Fruit fly (Drosophila melanogaster) whole organism, embryonic: Measurements from ENCODE around the gene mRpL19.

ENCODE experiments used
- Awh ChIP-seq: fragments of 200-800 bp; sonication (Bioruptor generic); IDR thresholded peaks from 2 replicates; pipeline ENCODE4, ENCODE4 v1.3.6; 2022; ENCODE audit warnings: missing biosample characterization, missing genetic modification characterization
- CG10209 ChIP-seq: fragments of 200-800 bp; sonication (Bioruptor generic); optimal IDR thresholded peaks from 3 replicates; lab custom pipeline; 2017; ENCODE audit warnings: missing biosample characterization, mild to moderate bottlenecking, missing genetic modification characterization, missing genetic modification reagents
- CG11504 ChIP-seq: fragments of 200-800 bp; sonication (Bioruptor generic); optimal IDR thresholded peaks from 3 replicates; lab custom pipeline; 2019; ENCODE audit warnings: missing biosample characterization, mild to moderate bottlenecking, missing genetic modification characterization, moderate library complexity
- CG11696 ChIP-seq: fragments of 200-800 bp; sonication (Bioruptor generic); IDR thresholded peaks from 2 replicates; pipeline ENCODE4 v1.3.6; 2022; ENCODE audit warnings: missing biosample characterization, missing genetic modification characterization
- CG12155 ChIP-seq: fragments of 200-800 bp; sonication (Bioruptor generic); optimal IDR thresholded peaks from 3 replicates; lab custom pipeline; 2016; ENCODE audit warnings: missing biosample characterization, missing genetic modification characterization
- CG12391 ChIP-seq: fragments of 200-800 bp; sonication (Bioruptor generic); optimal IDR thresholded peaks from 3 replicates; lab custom pipeline; 2018; ENCODE audit warnings: missing biosample characterization, mild to moderate bottlenecking, missing genetic modification characterization, moderate library complexity
- CG12769 ChIP-seq: fragments of 200-800 bp; sonication (Bioruptor generic); optimal IDR thresholded peaks from 2 replicates; lab custom pipeline; 2019; ENCODE audit warnings: missing biosample characterization, mild to moderate bottlenecking, missing genetic modification characterization, moderate library complexity
- CG12942 ChIP-seq: fragments of 200-800 bp; sonication (Bioruptor generic); optimal IDR thresholded peaks from 3 replicates; lab custom pipeline; 2016; ENCODE audit warnings: missing biosample characterization, missing genetic modification characterization
- CG15601 ChIP-seq: fragments of 200-800 bp; sonication (Bioruptor generic); optimal IDR thresholded peaks from 3 replicates; lab custom pipeline; 2019; ENCODE audit warnings: missing biosample characterization, mild to moderate bottlenecking, missing genetic modification characterization, moderate library complexity
- CG17361 ChIP-seq: fragments of 200-800 bp; sonication (Bioruptor generic); IDR thresholded peaks from 3 replicates; pipeline ENCODE4 v1.3.6; 2022; ENCODE audit warnings: missing biosample characterization, missing genetic modification characterization
- CG17612 ChIP-seq: fragments of 200-800 bp; sonication (Bioruptor generic); IDR thresholded peaks from 2 replicates; pipeline ENCODE4 v1.3.6; 2022; ENCODE audit warnings: missing biosample characterization, missing genetic modification characterization
- CG17912 ChIP-seq: fragments of 200-800 bp; sonication (Bioruptor generic); optimal IDR thresholded peaks from 2 replicates; lab custom pipeline; 2018; ENCODE audit warnings: missing biosample characterization, mild to moderate bottlenecking, missing genetic modification characterization
- CG18476 ChIP-seq: fragments of 200-800 bp; sonication (Bioruptor generic); optimal IDR thresholded peaks from 2 replicates; lab custom pipeline; 2016; ENCODE audit warnings: missing biosample characterization, mild to moderate bottlenecking, missing genetic modification characterization
- CG18599 ChIP-seq: fragments of 200-800 bp; sonication (Bioruptor generic); optimal IDR thresholded peaks from 3 replicates; lab custom pipeline; 2017; ENCODE audit warnings: missing biosample characterization, missing genetic modification characterization, mild to moderate bottlenecking, moderate library complexity, missing genetic modification reagents
- CG32532 ChIP-seq: fragments of 200-800 bp; sonication (Bioruptor generic); IDR thresholded peaks from 2 replicates; pipeline ENCODE4 v1.3.6; 2022; ENCODE audit warnings: missing biosample characterization, missing genetic modification characterization
- CG34422 ChIP-seq: fragments of 200-800 bp; sonication (Bioruptor generic); IDR thresholded peaks from 3 replicates; pipeline ENCODE4 v1.3.6; 2022; ENCODE audit warnings: missing biosample characterization, missing genetic modification characterization
- CG6765 ChIP-seq: fragments of 200-800 bp; sonication (Bioruptor generic); optimal IDR thresholded peaks from 3 replicates; lab custom pipeline; 2017; ENCODE audit warnings: missing biosample characterization, mild to moderate bottlenecking, missing genetic modification characterization
- CkIIα-i1 ChIP-seq: fragments of 200-800 bp; sonication (Bioruptor generic); IDR thresholded peaks from 2 replicates; pipeline ENCODE4 v1.3.6; 2022; ENCODE audit warnings: missing biosample characterization, missing genetic modification characterization
- CoRest ChIP-seq: fragments of 200-800 bp; sonication (Bioruptor generic); optimal IDR thresholded peaks from 3 replicates; lab custom pipeline; 2018; ENCODE audit warnings: missing biosample characterization, mild to moderate bottlenecking, missing genetic modification characterization, moderate library complexity
- D ChIP-seq, 2 experiments: fragments of 200-800 bp in 1 of 2; fragments of >200 bp in 1 of 2; sonication (Bioruptor generic) in 1 of 2; optimal IDR thresholded peaks; 2 replicates in 1 of 2; 3 replicates in 1 of 2; lab custom pipeline; 2017; ENCODE audit warnings: mild to moderate bottlenecking in 1 of 2, missing biosample characterization in 1 of 2, missing genetic modification characterization in 1 of 2, missing genetic modification reagents in 1 of 2
- Dek ChIP-seq: fragments of 200-800 bp; sonication (Bioruptor generic); optimal IDR thresholded peaks from 3 replicates; lab custom pipeline; 2019; ENCODE audit warnings: missing biosample characterization, mild to moderate bottlenecking, missing genetic modification characterization, moderate library complexity
- E2f2 ChIP-seq: fragments of 200-800 bp; sonication (Bioruptor generic); IDR thresholded peaks from 2 replicates; pipeline ENCODE4 v1.3.6; 2022; ENCODE audit warnings: missing biosample characterization, missing genetic modification characterization
- Hr78 ChIP-seq, 2 experiments: fragments of 200-800 bp in 1 of 2; fragments of >200 bp in 1 of 2; sonication (Bioruptor generic) in 1 of 2; optimal IDR thresholded peaks; 2 replicates each; lab custom pipeline; 2017 to 2019; ENCODE audit warnings: missing biosample characterization in 2 of 2, missing genetic modification characterization in 2 of 2, mild to moderate bottlenecking in 1 of 2, moderate library complexity in 1 of 2
- NC2β ChIP-seq: fragments of 200-800 bp; sonication (Bioruptor generic); optimal IDR thresholded peaks from 2 replicates; lab custom pipeline; 2016; ENCODE audit warnings: missing biosample characterization, missing genetic modification characterization
- Rfx ChIP-seq: fragments of 200-800 bp; sonication (Bioruptor generic); IDR thresholded peaks from 2 replicates; pipeline ENCODE4 v1.3.6; 2022; ENCODE audit warnings: missing biosample characterization, missing genetic modification characterization
- Six4 ChIP-seq: fragments of 200-800 bp; sonication (Bioruptor generic); optimal IDR thresholded peaks from 2 replicates; lab custom pipeline; 2016; ENCODE audit warnings: missing biosample characterization, missing genetic modification characterization
- TFAM ChIP-seq: fragments of 200-800 bp; sonication (Bioruptor generic); optimal IDR thresholded peaks from 2 replicates; lab custom pipeline; 2017; ENCODE audit warnings: missing biosample characterization, missing genetic modification characterization, inconsistent platforms
- az2 ChIP-seq: fragments of 200-800 bp; sonication (Bioruptor generic); optimal IDR thresholded peaks from 3 replicates; lab custom pipeline; 2016; ENCODE audit warnings: missing biosample characterization, missing genetic modification characterization
- bcd ChIP-seq: fragments of 200-800 bp; sonication (Bioruptor generic); optimal IDR thresholded peaks from 2 replicates; lab custom pipeline; 2017; ENCODE audit warnings: missing biosample characterization, mild to moderate bottlenecking, missing genetic modification characterization
- cas ChIP-seq: fragments of 200-800 bp; sonication (Bioruptor generic); IDR thresholded peaks from 2 replicates; pipeline ENCODE4 v1.3.6; 2022; ENCODE audit warnings: missing biosample characterization, missing genetic modification characterization
- cwo ChIP-seq: fragments of 200-800 bp; sonication (Bioruptor generic); optimal IDR thresholded peaks from 3 replicates; lab custom pipeline; 2017; ENCODE audit warnings: missing biosample characterization, missing genetic modification characterization, mild to moderate bottlenecking, moderate library complexity, missing genetic modification reagents
- grn ChIP-seq: fragments of 200-800 bp; sonication (Bioruptor generic); optimal IDR thresholded peaks from 3 replicates; lab custom pipeline; 2017; ENCODE audit warnings: missing biosample characterization, missing genetic modification characterization
- lov ChIP-seq, 2 experiments: fragments of 200-800 bp in 1 of 2; fragments of >200 bp in 1 of 2; sonication (Bioruptor generic) in 1 of 2; IDR thresholded peaks in 1 of 2; optimal IDR thresholded peaks in 1 of 2; 2 replicates in 1 of 2; 3 replicates in 1 of 2; pipeline versions ENCODE4 v1.3.6 to Lab custom; 2017 to 2022; ENCODE audit warnings: missing biosample characterization in 1 of 2, missing genetic modification characterization in 1 of 2
- nerfin-1 ChIP-seq: fragments of 200-800 bp; sonication (Bioruptor generic); optimal IDR thresholded peaks from 3 replicates; lab custom pipeline; 2019; ENCODE audit warnings: missing biosample characterization, mild to moderate bottlenecking, missing genetic modification characterization, moderate library complexity
- nerfin-2 ChIP-seq: fragments of 200-800 bp; sonication (Bioruptor generic); IDR thresholded peaks from 2 replicates; pipeline ENCODE4 v1.3.6; 2022; ENCODE audit warnings: missing biosample characterization, missing genetic modification characterization; ENCODE audit not compliant: partially characterized antibody
- row ChIP-seq: fragments of 200-800 bp; sonication (Bioruptor generic); IDR thresholded peaks from 3 replicates; pipeline ENCODE4 v1.3.6; 2022; ENCODE audit warnings: missing biosample characterization, missing genetic modification characterization
- run ChIP-seq: fragments of 200-800 bp; sonication (Bioruptor generic); optimal IDR thresholded peaks from 3 replicates; lab custom pipeline; 2018; ENCODE audit warnings: missing biosample characterization, mild to moderate bottlenecking, missing genetic modification characterization
- scrt ChIP-seq: fragments of 200-800 bp; sonication (Bioruptor generic); optimal IDR thresholded peaks from 2 replicates; lab custom pipeline; 2018; ENCODE audit warnings: missing biosample characterization, mild to moderate bottlenecking, missing genetic modification characterization, moderate library complexity
- slbo ChIP-seq: fragments of 200-800 bp; sonication (Bioruptor generic); IDR thresholded peaks from 2 replicates; pipeline ENCODE4 v1.3.6; 2022; ENCODE audit warnings: missing biosample characterization, missing genetic modification characterization
- sqz ChIP-seq: fragments of 200-800 bp; sonication (Bioruptor generic); optimal IDR thresholded peaks from 3 replicates; lab custom pipeline; 2018; ENCODE audit warnings: missing biosample characterization, mild to moderate bottlenecking, missing genetic modification characterization
- stc ChIP-seq: fragments of 200-800 bp; sonication (Bioruptor generic); IDR thresholded peaks from 2 replicates; pipeline ENCODE4 v1.3.6; 2022; ENCODE audit warnings: missing biosample characterization, missing genetic modification characterization
- sug ChIP-seq: fragments of 200-800 bp; optimal IDR thresholded peaks from 2 replicates; lab custom pipeline; 2019; ENCODE audit warnings: missing biosample characterization, mild to moderate bottlenecking, missing genetic modification characterization, moderate library complexity
- tap ChIP-seq: fragments of 200-800 bp; optimal IDR thresholded peaks from 3 replicates; lab custom pipeline; 2019; ENCODE audit warnings: missing biosample characterization, mild to moderate bottlenecking, missing genetic modification characterization, moderate library complexity
- tna ChIP-seq: fragments of 200-800 bp; sonication (Bioruptor generic); IDR thresholded peaks from 2 replicates; pipeline ENCODE4 v1.3.6; 2022; ENCODE audit warnings: missing biosample characterization, missing genetic modification characterization; ENCODE audit not compliant: partially characterized antibody
- trem ChIP-seq: fragments of 200-800 bp; optimal IDR thresholded peaks from 3 replicates; lab custom pipeline; 2019; ENCODE audit warnings: missing biosample characterization, mild to moderate bottlenecking, missing genetic modification characterization, moderate library complexity
- unpg ChIP-seq: fragments of 200-800 bp; sonication (Bioruptor generic); optimal IDR thresholded peaks from 3 replicates; lab custom pipeline; 2018; ENCODE audit warnings: missing biosample characterization, mild to moderate bottlenecking, missing genetic modification characterization, moderate library complexity

Gene mRpL19

dm6 chr3R:8670529-8671491, 3.1 kb upstream of the mRpL19 start, which contains the start of gene p (continued):
- TF ChIP-seq CG12391, result peak; percentile 17
- TF ChIP-seq CkIIα-i1 (GFP tag; lab: Robert Waterston, UW), result no peak
- TF ChIP-seq CG18599 (GFP tag; lab: Kevin White, UChicago), result peak; percentile 66
- peak; percentile 58 for TF ChIP-seq unpg (GFP tag; lab: Kevin White, UChicago)
- TF ChIP-seq nerfin-1, result peak; percentile 57
- TF ChIP-seq CG12769, result no peak
- TF ChIP-seq cwo (GFP tag; lab: Kevin White, UChicago), result peak; percentile 78
- TF ChIP-seq stc, result 0 out of 2 replicates have a peak, but pooled peaks have one; percentile 21
- TF ChIP-seq Rfx (GFP tag; lab: Robert Waterston, UW), result peak; percentile 51
- 0 out of 2 replicates have a peak, but pooled peaks have one; percentile 46 for TF ChIP-seq Awh (GFP tag; lab: Robert Waterston, UW)
- TF ChIP-seq D (optimal IDR thresholded peaks at IDR 0.05; lab: Kevin White, UChicago), result no peak
- no peak for TF ChIP-seq D (GFP tag; optimal IDR thresholded peaks at IDR 0.05; lab: Kevin White, UChicago)
- TF ChIP-seq bcd (GFP tag; lab: Kevin White, UChicago), result peak; percentile 32
- TF ChIP-seq slbo (GFP tag; lab: Robert Waterston, UW), result peak; percentile 56
- TF ChIP-seq CoRest (tag; lab: Kevin White, UChicago), result peak; percentile 11
- peak; percentile 55; the same call in 1 of the 2 replicates for TF ChIP-seq CG32532 (GFP tag; lab: Robert Waterston, UW)
- TF ChIP-seq row (GFP tag; lab: Robert Waterston, UW), result peak; percentile 47; the same call in 2 of the 3 replicates
- no peak for TF ChIP-seq nerfin-2 (GFP tag; lab: Robert Waterston, UW)
- TF ChIP-seq Dek (tag; lab: Kevin White, UChicago), result no peak
- TF ChIP-seq E2f2 (GFP tag; lab: Robert Waterston, UW), result no peak
- peak; percentile 24 for TF ChIP-seq Six4 (GFP tag; lab: Kevin White, UChicago)
- TF ChIP-seq sqz (GFP tag; lab: Kevin White, UChicago), result peak; percentile 89
- TF ChIP-seq cas (GFP tag; lab: Robert Waterston, UW), result 0 out of 2 replicates have a peak, but pooled peaks have one; percentile 13
- no peak for TF ChIP-seq scrt
- peak; percentile 98 for TF ChIP-seq grn (GFP tag; lab: Kevin White, UChicago)
- TF ChIP-seq CG6765 (GFP tag; lab: Kevin White, UChicago), result peak; percentile 32
- peak; percentile 27 for TF ChIP-seq CG18476 (GFP tag; lab: Kevin White, UChicago)
- TF ChIP-seq tap (tag; lab: Kevin White, UChicago), result peak; percentile 4
- peak; percentile 15 for TF ChIP-seq NC2β (GFP tag; lab: Kevin White, UChicago)
- no peak for TF ChIP-seq lov (optimal IDR thresholded peaks at IDR 0.05; lab: Kevin White, UChicago)
- TF ChIP-seq lov (GFP tag; IDR thresholded peaks at IDR 0.05; lab: Robert Waterston, UW), result no peak
- no peak for TF ChIP-seq CG17612 (GFP tag; lab: Robert Waterston, UW)
- peak in 1 of 2 experiments; percentile 98 for TF ChIP-seq Hr78 (GFP tag; optimal IDR thresholded peaks at IDR 0.05; lab: Kevin White, UChicago)
- TF ChIP-seq sug (tag; lab: Kevin White, UChicago), result peak; percentile 4
- TF ChIP-seq CG11696 (GFP tag; lab: Robert Waterston, UW), result no peak
- peak; percentile 43 for TF ChIP-seq CG10209 (GFP tag; lab: Kevin White, UChicago)
- no peak for TF ChIP-seq CG34422 (GFP tag; lab: Robert Waterston, UW)
- TF ChIP-seq az2, result peak; percentile 26
- peak; percentile 60 for TF ChIP-seq CG15601
- TF ChIP-seq CG11504, result peak; percentile 49
- TF ChIP-seq CG17912 (GFP tag; lab: Kevin White, UChicago), result no peak
- peak; percentile 26 for TF ChIP-seq CG12155 (GFP tag; lab: Kevin White, UChicago)
- peak; percentile 68 for TF ChIP-seq run (tag; lab: Kevin White, UChicago)
- no peak for TF ChIP-seq CG17361
- TF ChIP-seq trem, result peak; percentile 19
- TF ChIP-seq CG12942 (GFP tag; lab: Kevin White, UChicago), result peak; percentile 23
- no peak for TF ChIP-seq TFAM
- no peak for TF ChIP-seq tna
